Worm (Caenorhabditis elegans): ENCODE measurements around the gene gst-38.

gst-38 gene

ce11 chrV:15922979-15923378 lies 7.1 kb upstream of the gst-38 start, which contains the start of gene F35E8.13:
TSS of gene F35E8.13 (plus strand) at chrV:15923279.
- TF ChIP-seq ceh-18 (tag; optimal IDR thresholded peaks at IDR 0.05) (no peak), fkh-6 (tag; optimal IDR thresholded peaks at IDR 0.05) (no peak), unc-55 (GFP tag; optimal IDR thresholded peaks at IDR 0.05) (no peak), ceh-19 (GFP tag; optimal IDR thresholded peaks at IDR 0.05) (no peak), ceh-30 (tag; optimal IDR thresholded peaks at IDR 0.05) (no peak), pha-2 (tag; optimal IDR thresholded peaks at IDR 0.05) (no peak), ceh-34 (tag; optimal IDR thresholded peaks at IDR 0.05) (no peak), nhr-232 (tag; optimal IDR thresholded peaks at IDR 0.05) (no peak), ceh-31 (tag; optimal IDR thresholded peaks at IDR 0.05) (no peak), ceh-48 (tag; optimal IDR thresholded peaks at IDR 0.05) (no peak), lin-11 (tag; optimal IDR thresholded peaks at IDR 0.05) (no peak), syd-9 (tag; optimal IDR thresholded peaks at IDR 0.05) (no peak), hlh-13 (GFP tag; optimal IDR thresholded peaks at IDR 0.05) (no peak), sdc-2 (tag; optimal IDR thresholded peaks at IDR 0.05) (no peak), sox-2 (GFP tag; IDR thresholded peaks at IDR 0.05) (no peak), nfya-1 (tag; optimal IDR thresholded peaks at IDR 0.05) (no peak), fax-1 (tag; optimal IDR thresholded peaks at IDR 0.05) (no peak), hlh-15 (tag; optimal IDR thresholded peaks at IDR 0.05) (no peak), nhr-11 (tag; optimal IDR thresholded peaks at IDR 0.05) (no peak)

- peak; percentile 34 for TF ChIP-seq elt-2 (tag; optimal IDR thresholded peaks at IDR 0.05)
- TF ChIP-seq ceh-34 (tag; optimal IDR thresholded peaks at IDR 0.05) = no peak
- TF ChIP-seq unc-42 (tag; optimal IDR thresholded peaks at IDR 0.05) = no peak
- TF ChIP-seq pax-1 (tag; optimal IDR thresholded peaks at IDR 0.05) = no peak
Observed at ce11 chrV:15921102-15921501, 5.2 kb upstream of the gst-38 start, which contains the start of gene cdr-1. TSS of gene cdr-1 (plus strand) at chrV:15921309.

- TF ChIP-seq mec-3 (tag; optimal IDR thresholded peaks at IDR 0.05; ENCODE audit: borderline replicate concordance) (no peak), unc-3 (GFP tag; conservative IDR thresholded peaks at IDR 0.05) (no peak), unc-3 (tag; optimal IDR thresholded peaks at IDR 0.05) (no peak), hlh-30 (tag; optimal IDR thresholded peaks at IDR 0.05; ENCODE audit: insufficient read depth) (no peak), fkh-6 (tag; optimal IDR thresholded peaks at IDR 0.05) (no peak), dve-1 (tag; optimal IDR thresholded peaks at IDR 0.05) (no peak)
Observed at ce11 chrV:15920273-15920672, 4.4 kb upstream of the gst-38 start, which contains the start of gene F35E8.10. TSS of gene F35E8.10 (minus strand) at chrV:15920373.

- TF ChIP-seq tbx-2 (tag; optimal IDR thresholded peaks at IDR 0.05) (no peak), ceh-19 (GFP tag; optimal IDR thresholded peaks at IDR 0.05) (no peak), ceh-18 (tag; optimal IDR thresholded peaks at IDR 0.05) (no peak), pqm-1 (tag; optimal IDR thresholded peaks at IDR 0.05) (no peak), ceh-34 (tag; optimal IDR thresholded peaks at IDR 0.05) (no peak), fax-1 (tag; optimal IDR thresholded peaks at IDR 0.05) (no peak), gmeb-2 (tag; optimal IDR thresholded peaks at IDR 0.05) (no peak), F13H6.1 (tag; optimal IDR thresholded peaks at IDR 0.05) (no peak)
Observed at ce11 chrV:15917458-15917857, 1.6 kb upstream of the gst-38 start, which contains the start of gene F35E8.9. TSS of gene F35E8.9 (minus strand) at chrV:15917558.

ce11 chrV:15915307-15915706 lies 563 bp downstream of the gst-38 start:
- no peak for TF ChIP-seq pros-1 (tag; optimal IDR thresholded peaks at IDR 0.05)
- TF ChIP-seq nfya-1 (tag; optimal IDR thresholded peaks at IDR 0.05) = no peak
- no peak for TF ChIP-seq hlh-8 (tag; optimal IDR thresholded peaks at IDR 0.05)
- no peak for TF ChIP-seq ceh-34 (tag; optimal IDR thresholded peaks at IDR 0.05)
- no peak for TF ChIP-seq pax-1 (tag; optimal IDR thresholded peaks at IDR 0.05)
- TF ChIP-seq ceh-45 (GFP tag; IDR thresholded peaks at IDR 0.05) = no peak
- TF ChIP-seq ttx-3 (tag; optimal IDR thresholded peaks at IDR 0.05) = no peak
- no peak for TF ChIP-seq ztf-16 (tag; optimal IDR thresholded peaks at IDR 0.05)
- no peak for TF ChIP-seq hlh-6 (tag; optimal IDR thresholded peaks at IDR 0.05)
- no peak for TF ChIP-seq eyg-1 (tag; optimal IDR thresholded peaks at IDR 0.05)
- TF ChIP-seq ceh-22 (tag; optimal IDR thresholded peaks at IDR 0.05) = no peak
- no peak for TF ChIP-seq ceh-48 (tag; optimal IDR thresholded peaks at IDR 0.05)
